Worm (Caenorhabditis elegans) whole organism, L2 larva: ENCODE measurements around the gene vps-39.

Experiments used
- C34F6.9 ChIP-seq: fragments of 150-350 bp; optimal IDR thresholded peaks from 2 replicates; lab custom pipeline; 2014; ENCODE audit warnings: missing biosample characterization, missing genetic modification characterization
- F13H6.1 ChIP-seq: sonication (generic microtip); optimal IDR thresholded peaks from 2 replicates; lab custom pipeline; 2016; ENCODE audit warnings: missing genetic modification characterization, missing compliant biosample characterization
- R02D3.7 ChIP-seq: fragments of 150-350 bp; optimal IDR thresholded peaks from 2 replicates; lab custom pipeline; 2014; ENCODE audit warnings: missing biosample characterization, missing genetic modification characterization
- ZK546.5 ChIP-seq: sonication (generic microtip); optimal IDR thresholded peaks from 2 replicates; lab custom pipeline; 2017; ENCODE audit warnings: missing biosample characterization, missing genetic modification characterization
- ama-1 ChIP-seq: fragments of 150-350 bp; optimal IDR thresholded peaks from 2 replicates; lab custom pipeline; 2018; ENCODE audit warnings: inconsistent platforms
- blmp-1 ChIP-seq: sonication (generic microtip); optimal IDR thresholded peaks from 2 replicates; lab custom pipeline; 2017; ENCODE audit warnings: missing genetic modification characterization, mild to moderate bottlenecking, missing compliant biosample characterization, antibody characterized with exemption, moderate library complexity; ENCODE audit not compliant: insufficient read depth
- ceh-82 ChIP-seq: fragments of 150-350 bp; optimal IDR thresholded peaks from 2 replicates; lab custom pipeline; 2014; ENCODE audit warnings: missing biosample characterization, missing genetic modification characterization
- crh-2 ChIP-seq: sonication (generic microtip); optimal IDR thresholded peaks from 2 replicates; lab custom pipeline; 2017; ENCODE audit warnings: missing biosample characterization, missing genetic modification characterization
- egl-27 ChIP-seq: sonication (generic microtip); optimal IDR thresholded peaks from 3 replicates; lab custom pipeline; 2017; ENCODE audit warnings: missing biosample characterization, missing genetic modification reagents, missing genetic modification characterization
- fos-1 ChIP-seq: fragments of 150-350 bp; optimal IDR thresholded peaks from 2 replicates; lab custom pipeline; 2014; ENCODE audit warnings: missing biosample characterization, missing genetic modification characterization
- gmeb-1 ChIP-seq: fragments of 150-350 bp; optimal IDR thresholded peaks from 2 replicates; lab custom pipeline; 2014; ENCODE audit warnings: missing biosample characterization, missing genetic modification characterization
- lin-11 ChIP-seq: fragments of 150-350 bp; sonication (generic microtip); optimal IDR thresholded peaks from 2 replicates; lab custom pipeline; 2014; ENCODE audit warnings: missing biosample characterization, missing genetic modification characterization, inconsistent platforms, mixed read lengths
- lin-39 ChIP-seq: fragments of 150-350 bp; optimal IDR thresholded peaks from 2 replicates; lab custom pipeline; 2014; ENCODE audit warnings: missing biosample characterization, missing genetic modification reagents, missing genetic modification characterization
- lsy-2 ChIP-seq, 2 experiments: fragments of 150-350 bp in 1 of 2; sonication (generic microtip) in 1 of 2; optimal IDR thresholded peaks; 2 replicates each; lab custom pipeline; 2014 to 2017; ENCODE audit warnings: missing biosample characterization in 2 of 2, missing genetic modification characterization in 2 of 2
- mab-5 ChIP-seq: fragments of 150-350 bp; optimal IDR thresholded peaks from 2 replicates; lab custom pipeline; 2014; ENCODE audit warnings: missing biosample characterization, missing genetic modification characterization
- mdl-1 ChIP-seq, 2 experiments: fragments of 150-350 bp in 1 of 2; sonication (generic microtip) in 1 of 2; optimal IDR thresholded peaks; 2 replicates each; lab custom pipeline; 2017; ENCODE audit warnings: missing biosample characterization in 2 of 2, missing genetic modification characterization in 2 of 2
- nhr-11 ChIP-seq: fragments of 150-350 bp; optimal IDR thresholded peaks from 2 replicates; lab custom pipeline; 2014; ENCODE audit warnings: missing biosample characterization, missing genetic modification characterization
- nhr-129 ChIP-seq: fragments of 150-350 bp; optimal IDR thresholded peaks from 2 replicates; lab custom pipeline; 2014; ENCODE audit warnings: missing biosample characterization, missing genetic modification characterization
- nhr-21 ChIP-seq: fragments of 150-350 bp; optimal IDR thresholded peaks from 2 replicates; lab custom pipeline; 2014; ENCODE audit warnings: missing biosample characterization, missing genetic modification characterization
- nhr-23 ChIP-seq: fragments of 150-350 bp; optimal IDR thresholded peaks from 2 replicates; lab custom pipeline; 2014; ENCODE audit warnings: missing biosample characterization, missing genetic modification reagents, missing genetic modification characterization
- nhr-237 ChIP-seq: fragments of 150-350 bp; optimal IDR thresholded peaks from 2 replicates; lab custom pipeline; 2014; ENCODE audit warnings: missing biosample characterization, missing genetic modification characterization
- nhr-25 ChIP-seq: fragments of 150-350 bp; sonication (generic microtip); optimal IDR thresholded peaks from 3 replicates; lab custom pipeline; 2014; ENCODE audit warnings: missing biosample characterization, missing genetic modification characterization
- nhr-77 ChIP-seq: fragments of 150-350 bp; optimal IDR thresholded peaks from 2 replicates; lab custom pipeline; 2014; ENCODE audit warnings: missing biosample characterization, missing genetic modification characterization
- peb-1 ChIP-seq: fragments of 150-350 bp; optimal IDR thresholded peaks from 2 replicates; lab custom pipeline; 2014; ENCODE audit warnings: missing biosample characterization, missing genetic modification characterization
- sem-4 ChIP-seq: fragments of 150-350 bp; optimal IDR thresholded peaks from 2 replicates; lab custom pipeline; 2014; ENCODE audit warnings: missing biosample characterization, missing genetic modification reagents, missing genetic modification characterization
- skn-1 ChIP-seq: sonication (generic microtip); optimal IDR thresholded peaks from 2 replicates; lab custom pipeline; 2017; ENCODE audit warnings: missing biosample characterization, missing genetic modification characterization
- sma-3 ChIP-seq: sonication (generic microtip); optimal IDR thresholded peaks from 2 replicates; lab custom pipeline; 2016; ENCODE audit warnings: missing genetic modification reagents, missing genetic modification characterization, missing compliant biosample characterization
- sma-9 ChIP-seq, 2 experiments: fragments of 150-350 bp in 1 of 2; sonication (generic microtip) in 1 of 2; optimal IDR thresholded peaks; 2 replicates each; lab custom pipeline; 2014 to 2016; ENCODE audit warnings: missing genetic modification characterization in 2 of 2, mild to moderate bottlenecking in 1 of 2, missing biosample characterization in 1 of 2, missing compliant biosample characterization in 1 of 2, missing genetic modification reagents in 1 of 2, moderate library complexity in 1 of 2
- snpc-4 ChIP-seq: fragments of 150-350 bp; optimal IDR thresholded peaks from 2 replicates; lab custom pipeline; 2014; ENCODE audit warnings: missing biosample characterization, missing genetic modification characterization
- unc-55 ChIP-seq: fragments of 150-350 bp; sonication (generic microtip); optimal IDR thresholded peaks from 3 replicates; lab custom pipeline; 2014; ENCODE audit warnings: missing biosample characterization, missing genetic modification reagents, missing genetic modification characterization
- zag-1 ChIP-seq: fragments of 150-350 bp; optimal IDR thresholded peaks from 2 replicates; lab custom pipeline; 2014; ENCODE audit warnings: missing biosample characterization, missing genetic modification characterization
- ztf-1 ChIP-seq: fragments of 200-800 bp; sonication (Bioruptor generic); conservative IDR thresholded peaks from 2 replicates; pipeline ENCODE4 v1.3.6; 2022; ENCODE audit warnings: missing genetic modification characterization, missing compliant biosample characterization
- ztf-4 ChIP-seq: fragments of 150-350 bp; optimal IDR thresholded peaks from 2 replicates; lab custom pipeline; 2014; ENCODE audit warnings: missing biosample characterization, missing genetic modification characterization

Gene vps-39

ce11 chrV:14006819-14007218 is 31.4 kb downstream of the vps-39 start:
- TF ChIP-seq F13H6.1 (tag; lab: Kevin White, UChicago) (no peak), ama-1 (lab: Kevin White, UChicago) (no peak), R02D3.7 (tag; lab: Kevin White, UChicago) (no peak), C34F6.9 (tag; lab: Kevin White, UChicago) (peak; percentile 46), skn-1 (no peak), ztf-4 (no peak), lsy-2 (tag; optimal IDR thresholded peaks at IDR 0.05; lab: Kevin White, UChicago) (peak in 1 of 2 experiments; percentile 22), nhr-11 (tag; lab: Kevin White, UChicago) (no peak), sma-3 (GFP tag; lab: Kevin White, UChicago) (no peak), sma-9 (GFP tag; optimal IDR thresholded peaks at IDR 0.05; lab: Kevin White, UChicago) (peak; percentile 8), sma-9 (tag; optimal IDR thresholded peaks at IDR 0.05; lab: Kevin White, UChicago) (no peak), nhr-237 (tag; lab: Kevin White, UChicago) (no peak), crh-2 (tag; lab: Kevin White, UChicago) (no peak), mab-5 (tag; lab: Kevin White, UChicago) (no peak), nhr-129 (tag; lab: Kevin White, UChicago) (peak; percentile 13), unc-55 (GFP tag; lab: Kevin White, UChicago) (peak; percentile 85), nhr-23 (tag; lab: Kevin White, UChicago) (no peak), lin-11 (tag; lab: Kevin White, UChicago) (peak; percentile 5), ZK546.5 (no peak), mdl-1 (tag; optimal IDR thresholded peaks at IDR 0.05; lab: Kevin White, UChicago) (no peak), nhr-77 (tag; lab: Kevin White, UChicago) (no peak), ceh-82 (tag; lab: Kevin White, UChicago) (no peak)

ce11 chrV:14005812-14006211 is 32.4 kb downstream of the vps-39 start, which contains the start of gene ric-7:
TSS of gene ric-7 (minus strand) at chrV:14005912.
- no peak for TF ChIP-seq peb-1 (tag; lab: Kevin White, UChicago)
- TF ChIP-seq F13H6.1 (tag; lab: Kevin White, UChicago): no peak
- TF ChIP-seq fos-1 (tag; lab: Kevin White, UChicago): no peak
- no peak for TF ChIP-seq ztf-1 (GFP tag; lab: Robert Waterston, UW)
- TF ChIP-seq lin-39 (tag; lab: Kevin White, UChicago): no peak
- no peak for TF ChIP-seq gmeb-1 (tag; lab: Kevin White, UChicago)
- no peak for TF ChIP-seq zag-1 (tag; lab: Kevin White, UChicago)

ce11 chrV:14004342-14004741 is 33.8 kb downstream of the vps-39 start:
- no peak for TF ChIP-seq crh-2 (tag; lab: Kevin White, UChicago)
- no peak for TF ChIP-seq ZK546.5
- TF ChIP-seq ztf-4: no peak
- no peak for TF ChIP-seq F13H6.1 (tag; lab: Kevin White, UChicago)
- no peak for TF ChIP-seq mdl-1 (tag; optimal IDR thresholded peaks at IDR 0.05; lab: Kevin White, UChicago)
- TF ChIP-seq nhr-21: no peak
- TF ChIP-seq nhr-237 (tag; lab: Kevin White, UChicago): no peak
- TF ChIP-seq lin-11 (tag; lab: Kevin White, UChicago): no peak
- TF ChIP-seq nhr-77 (tag; lab: Kevin White, UChicago): no peak
- TF ChIP-seq skn-1: no peak
- TF ChIP-seq snpc-4 (tag; lab: Kevin White, UChicago): no peak
- no peak for TF ChIP-seq ztf-1 (GFP tag; lab: Robert Waterston, UW)
- no peak for TF ChIP-seq ceh-82 (tag; lab: Kevin White, UChicago)
- no peak for TF ChIP-seq nhr-23 (tag; lab: Kevin White, UChicago)
- TF ChIP-seq lsy-2 (tag; optimal IDR thresholded peaks at IDR 0.05; lab: Kevin White, UChicago): peak in 1 of 2 experiments; percentile 16
- TF ChIP-seq egl-27 (tag; lab: Kevin White, UChicago): no peak
- no peak for TF ChIP-seq nhr-25
- TF ChIP-seq nhr-129 (tag; lab: Kevin White, UChicago): peak; percentile 30
- peak; percentile 72 for TF ChIP-seq sem-4 (tag; lab: Kevin White, UChicago)
- no peak for TF ChIP-seq peb-1 (tag; lab: Kevin White, UChicago)
- peak; percentile 30 for TF ChIP-seq sma-9 (GFP tag; optimal IDR thresholded peaks at IDR 0.05; lab: Kevin White, UChicago)
- no peak for TF ChIP-seq sma-9 (tag; optimal IDR thresholded peaks at IDR 0.05; lab: Kevin White, UChicago)
- TF ChIP-seq C34F6.9 (tag; lab: Kevin White, UChicago): peak; percentile 56
- TF ChIP-seq R02D3.7 (tag; lab: Kevin White, UChicago): no peak
- peak; percentile 5 for TF ChIP-seq unc-55 (GFP tag; lab: Kevin White, UChicago)
- TF ChIP-seq blmp-1 (tag; lab: Kevin White, UChicago): no peak
- TF ChIP-seq, all 48 proteins: peak for 6
